Worm (Caenorhabditis elegans): ENCODE results near the gene lurp-2.
A peak's percentile ranks its signal among the peaks of the same experiment; 100 is the strongest.

lurp-2 gene

DNA sequence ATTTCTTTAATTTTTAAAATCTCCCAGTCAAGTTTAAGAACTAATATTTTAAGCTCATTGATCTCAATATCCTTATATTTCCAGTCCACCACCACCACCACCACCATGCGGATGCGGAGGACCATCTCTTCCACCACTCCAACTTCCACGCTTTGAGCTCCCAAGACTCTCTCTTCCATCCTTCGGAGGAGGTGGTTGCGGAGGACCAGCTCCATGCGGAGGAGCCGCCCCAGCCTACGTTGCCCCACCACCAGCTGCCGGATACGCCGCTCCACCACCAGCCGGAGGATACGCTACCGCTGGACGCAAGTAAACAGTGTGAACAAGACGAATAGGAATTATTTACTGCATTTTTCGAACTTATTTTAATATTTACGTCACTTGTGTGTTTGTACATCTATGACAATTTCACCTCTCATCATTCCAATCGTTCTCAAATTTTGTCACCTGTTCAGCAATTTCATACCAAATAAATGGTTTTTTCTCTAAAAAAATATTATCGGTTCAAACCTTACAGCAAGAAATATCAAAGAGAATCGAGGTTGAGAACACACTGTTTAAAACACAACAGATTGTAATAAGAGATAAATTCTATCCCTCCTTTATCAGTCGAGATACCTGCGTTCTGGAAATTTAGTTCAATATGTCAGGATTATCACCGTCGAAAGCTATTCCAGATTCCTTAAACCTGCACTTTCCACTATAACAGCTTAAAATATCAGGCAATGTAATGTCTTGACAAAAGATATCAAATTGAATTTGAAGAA lies 42.0 kb upstream of the lurp-2 start:
- TF ChIP-seq Y116A8C.19 (tag; optimal IDR thresholded peaks at IDR 0.05; ENCODE audit: borderline replicate concordance) = no peak
- no peak for TF ChIP-seq unc-130 (tag; optimal IDR thresholded peaks at IDR 0.05)
- no peak for TF ChIP-seq C34B4.2 (tag; optimal IDR thresholded peaks at IDR 0.05)
- no peak for TF ChIP-seq nhr-12 (tag; optimal IDR thresholded peaks at IDR 0.05)
- no peak for TF ChIP-seq snu-23 (GFP tag; optimal IDR thresholded peaks at IDR 0.05)
- no peak for TF ChIP-seq isw-1 (GFP tag; IDR thresholded peaks at IDR 0.05)
- TF ChIP-seq nhr-71 (tag; optimal IDR thresholded peaks at IDR 0.05) = no peak
- TF ChIP-seq sox-4 (tag; optimal IDR thresholded peaks at IDR 0.05) = no peak
- no peak for TF ChIP-seq pqm-1 (tag; optimal IDR thresholded peaks at IDR 0.05)
- TF ChIP-seq alr-1 (tag; optimal IDR thresholded peaks at IDR 0.05; ENCODE audit: borderline replicate concordance) = no peak
- TF ChIP-seq elt-2 (tag; optimal IDR thresholded peaks at IDR 0.05) = no peak
- TF ChIP-seq aly-2 (tag; optimal IDR thresholded peaks at IDR 0.05) = no peak
- TF ChIP-seq dsc-1 (tag; optimal IDR thresholded peaks at IDR 0.05) = no peak
- TF ChIP-seq F16B12.6 (tag; optimal IDR thresholded peaks at IDR 0.05) = no peak
- TF ChIP-seq egl-27 (tag; optimal IDR thresholded peaks at IDR 0.05) = no peak
- no peak for TF ChIP-seq hpl-2 (GFP tag; optimal IDR thresholded peaks at IDR 0.05)
- no peak for TF ChIP-seq C16A3.4 (tag; optimal IDR thresholded peaks at IDR 0.05)
- TF ChIP-seq nhr-47 (tag; optimal IDR thresholded peaks at IDR 0.05) = no peak
- TF ChIP-seq ceh-90 (tag; optimal IDR thresholded peaks at IDR 0.05) = no peak
- TF ChIP-seq ama-1 (optimal IDR thresholded peaks at IDR 0.05) = no peak

- TF ChIP-seq ztf-4 (tag; optimal IDR thresholded peaks at IDR 0.05) (peak; percentile 70), nhr-12 (tag; optimal IDR thresholded peaks at IDR 0.05) (no peak), jun-1 (tag; optimal IDR thresholded peaks at IDR 0.05) (peak; percentile 15)
Observed at ce11 chrV:13411992-13412298, 41.5 kb upstream of the lurp-2 start.

DNA sequence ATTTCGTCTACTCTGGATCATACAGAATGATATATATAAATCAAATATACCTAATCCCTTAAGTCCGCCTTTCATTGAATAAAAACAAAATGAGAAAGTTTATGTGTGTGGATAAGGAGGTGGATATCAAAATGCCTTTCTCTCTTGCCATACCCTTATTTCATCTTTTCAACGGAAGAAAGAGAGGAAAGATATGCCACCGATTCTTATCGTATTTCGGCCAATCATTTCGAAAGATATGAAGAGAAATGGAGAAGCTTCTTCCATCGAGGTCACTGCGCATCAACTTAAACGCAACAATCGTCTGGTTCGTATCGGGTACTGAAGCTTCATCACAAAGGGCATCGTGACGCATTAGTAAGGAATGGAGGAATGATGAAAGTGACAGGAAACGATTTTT lies 40.1 kb upstream of the lurp-2 start:
- peak in 2 of 6 experiments; percentile 11 to 42 for TF ChIP-seq elt-3 (tag; optimal IDR thresholded peaks at IDR 0.05)
- no peak for TF ChIP-seq zip-4 (GFP tag; optimal IDR thresholded peaks at IDR 0.05)
- no peak for TF ChIP-seq C16A3.4 (tag; optimal IDR thresholded peaks at IDR 0.05)
- TF ChIP-seq swsn-7 (tag; optimal IDR thresholded peaks at IDR 0.05) = no peak
- TF ChIP-seq mep-1 (tag; optimal IDR thresholded peaks at IDR 0.05) = peak; percentile 21
- no peak for TF ChIP-seq nhr-84 (tag; optimal IDR thresholded peaks at IDR 0.05)
- TF ChIP-seq ztf-4 (tag; optimal IDR thresholded peaks at IDR 0.05) = peak; percentile 19
- TF ChIP-seq blmp-1 (tag; optimal IDR thresholded peaks at IDR 0.05) = peak; percentile 83
- TF ChIP-seq nhr-77 (tag; optimal IDR thresholded peaks at IDR 0.05) = no peak

DNA sequence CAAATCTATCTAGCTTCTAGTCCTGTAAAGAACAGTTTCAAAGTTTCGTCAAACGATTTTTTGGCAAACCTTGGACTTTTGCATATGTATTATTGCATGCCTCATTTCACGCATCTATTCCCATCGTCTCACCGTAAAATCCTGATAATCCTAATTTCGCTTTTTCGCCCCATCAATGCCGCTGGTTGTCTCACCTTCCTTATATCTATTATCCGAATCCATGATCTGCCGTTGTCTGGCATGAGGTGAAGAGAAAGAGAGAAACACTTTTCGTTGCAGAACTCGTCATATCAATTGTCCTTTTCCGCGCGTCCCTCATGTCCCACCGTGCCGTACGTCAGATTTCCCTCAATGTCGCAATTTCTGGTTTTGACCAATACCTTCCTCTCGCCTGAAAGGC lies 38.8 kb upstream of the lurp-2 start, which contains the start of gene cut-2:
Gene cut-2 (plus strand): TSS at position 365 of the 400 bp plus-strand sequence.
- TF ChIP-seq blmp-1 (tag; optimal IDR thresholded peaks at IDR 0.05) = peak; percentile 63
- TF ChIP-seq irx-1 (tag; optimal IDR thresholded peaks at IDR 0.05) = no peak
- no peak for TF ChIP-seq ceh-88 (GFP tag; IDR thresholded peaks at IDR 0.05)
- TF ChIP-seq nhr-85 (tag) = peak; percentile 35
- TF ChIP-seq ceh-82 (tag; optimal IDR thresholded peaks at IDR 0.05) = no peak
- no peak for TF ChIP-seq C34B4.2 (tag; optimal IDR thresholded peaks at IDR 0.05)
- TF ChIP-seq nhr-90 (tag; optimal IDR thresholded peaks at IDR 0.05; ENCODE audit: poor library complexity) = no peak
- no peak for TF ChIP-seq mef-2 (tag; optimal IDR thresholded peaks at IDR 0.05)
- TF ChIP-seq hpl-2 (GFP tag; optimal IDR thresholded peaks at IDR 0.05) = no peak
- no peak for TF ChIP-seq fkh-4 (tag; optimal IDR thresholded peaks at IDR 0.05; ENCODE audit: borderline replicate concordance)
- TF ChIP-seq nhr-76 (tag; optimal IDR thresholded peaks at IDR 0.05) = no peak
- no peak for TF ChIP-seq sup-37 (GFP tag; optimal IDR thresholded peaks at IDR 0.05)
- no peak for TF ChIP-seq egl-13 (tag; optimal IDR thresholded peaks at IDR 0.05)

Measured in whole organism, L1 larva.